Fruit fly (Drosophila melanogaster) whole organism, prepupa: ENCODE data around the gene CG44140.
"Not testable (repeated sequence)": the region's sequence is repeated elsewhere in the genome, so short reads cannot be mapped to it uniquely, and the experiment has no call there.

ENCODE experiments used
- Blimp-1 ChIP-seq: fragments of 200-800 bp; sonication (Bioruptor generic); optimal IDR thresholded peaks from 3 replicates; lab custom pipeline; 2017; ENCODE audit warnings: missing biosample characterization, missing genetic modification characterization, mild to moderate bottlenecking, moderate library complexity, missing genetic modification reagents
- CG10631 ChIP-seq: fragments of 200-800 bp; sonication (Bioruptor generic); optimal IDR thresholded peaks from 2 replicates; lab custom pipeline; 2016; ENCODE audit warnings: missing biosample characterization, missing genetic modification characterization
- CG11294 ChIP-seq: fragments of 200-800 bp; sonication (Bioruptor generic); IDR thresholded peaks from 2 replicates; pipeline ENCODE4 v1.3.6; 2022; ENCODE audit warnings: missing biosample characterization, missing genetic modification characterization
- CG11902 ChIP-seq: fragments of 200-800 bp; sonication (Bioruptor generic); optimal IDR thresholded peaks from 3 replicates; lab custom pipeline; 2016; ENCODE audit warnings: missing biosample characterization, missing genetic modification characterization
- CG3032 ChIP-seq: fragments of 200-800 bp; optimal IDR thresholded peaks from 2 replicates; lab custom pipeline; 2019; ENCODE audit warnings: missing biosample characterization, mild to moderate bottlenecking, missing genetic modification characterization, moderate library complexity
- CG32006 ChIP-seq: fragments of 200-800 bp; sonication (Bioruptor generic); optimal IDR thresholded peaks from 3 replicates; lab custom pipeline; 2017; ENCODE audit warnings: missing biosample characterization, mild to moderate bottlenecking, missing genetic modification characterization
- Hr38 ChIP-seq: sonication (Bioruptor generic); optimal IDR thresholded peaks from 2 replicates; lab custom pipeline; 2016; ENCODE audit warnings: missing biosample characterization, missing genetic modification characterization
- Hr39 ChIP-seq: fragments of 200-800 bp; sonication (Bioruptor generic); optimal IDR thresholded peaks from 2 replicates; lab custom pipeline; 2016; ENCODE audit warnings: missing biosample characterization, missing genetic modification characterization
- Lpt ChIP-seq: fragments of 200-800 bp; sonication (Bioruptor generic); optimal IDR thresholded peaks from 3 replicates; lab custom pipeline; 2016; ENCODE audit warnings: missing biosample characterization, missing genetic modification characterization
- Sox102F ChIP-seq: fragments of 200-800 bp; sonication (Bioruptor generic); optimal IDR thresholded peaks from 2 replicates; lab custom pipeline; 2016; ENCODE audit warnings: missing biosample characterization, mild to moderate bottlenecking, missing genetic modification characterization
- acj6 ChIP-seq: fragments of 200-800 bp; sonication (Bioruptor generic); optimal IDR thresholded peaks from 3 replicates; lab custom pipeline; 2016; ENCODE audit warnings: missing biosample characterization, missing genetic modification characterization
- eg ChIP-seq: fragments of 200-800 bp; sonication (Bioruptor generic); IDR thresholded peaks from 3 replicates; pipeline ENCODE4 v1.3.6; 2022; ENCODE audit warnings: missing biosample characterization, missing genetic modification characterization
- esn ChIP-seq: fragments of 200-800 bp; sonication (Bioruptor generic); optimal IDR thresholded peaks from 2 replicates; lab custom pipeline; 2016; ENCODE audit warnings: missing biosample characterization, mild to moderate bottlenecking, missing genetic modification characterization, moderate library complexity

dm6 chr2L:15669874-15670273 is 24.4 kb downstream of the CG44140 start, which contains the start of gene CG18478:
- not testable (repeated sequence) for TF ChIP-seq eg (GFP tag; lab: Robert Waterston, UW); acj6 (GFP tag; lab: Kevin White, UChicago); Hr38 (GFP tag; lab: Kevin White, UChicago); CG3032 (tag; lab: Kevin White, UChicago); CG32006 (GFP tag; lab: Kevin White, UChicago); CG10631 (GFP tag; lab: Kevin White, UChicago); Hr39 (GFP tag; lab: Kevin White, UChicago); CG11294; CG11902 (GFP tag; lab: Kevin White, UChicago); Sox102F (GFP tag; lab: Kevin White, UChicago); Blimp-1; Lpt (GFP tag; lab: Kevin White, UChicago); esn (GFP tag; lab: Kevin White, UChicago)
